Fruit fly (Drosophila melanogaster) whole organism, embryonic: ENCODE measurements around the gene nonC.
A peak's percentile ranks its signal among the peaks of the same experiment; 100 is the strongest.

Experiments
- ATbp ChIP-seq: fragments of 200-800 bp; sonication (Bioruptor generic); optimal IDR thresholded peaks from 2 replicates; lab custom pipeline; 2017; ENCODE audit warnings: missing biosample characterization, mild to moderate bottlenecking, missing genetic modification characterization, missing genetic modification reagents
- CG11560 ChIP-seq: fragments of 200-800 bp; sonication (Bioruptor generic); IDR thresholded peaks from 3 replicates; pipeline ENCODE4 v1.3.6; 2022; ENCODE audit warnings: missing biosample characterization, missing genetic modification characterization
- CG15601 ChIP-seq: fragments of 200-800 bp; sonication (Bioruptor generic); optimal IDR thresholded peaks from 3 replicates; lab custom pipeline; 2019; ENCODE audit warnings: missing biosample characterization, mild to moderate bottlenecking, missing genetic modification characterization, moderate library complexity
- CG16863 ChIP-seq: fragments of 200-800 bp; sonication (Bioruptor generic); optimal IDR thresholded peaks from 3 replicates; lab custom pipeline; 2016; ENCODE audit warnings: missing biosample characterization, missing genetic modification characterization
- CG6854 ChIP-seq: fragments of 200-800 bp; sonication (Bioruptor generic); optimal IDR thresholded peaks from 3 replicates; lab custom pipeline; 2017; ENCODE audit warnings: missing biosample characterization, mild to moderate bottlenecking, missing genetic modification characterization
- aop ChIP-seq: fragments of 200-800 bp; sonication (Bioruptor generic); IDR thresholded peaks from 2 replicates; pipeline ENCODE4 v1.3.6; 2022; ENCODE audit warnings: missing biosample characterization, missing genetic modification characterization
- cato ChIP-seq: fragments of 200-800 bp; sonication (Bioruptor generic); optimal IDR thresholded peaks from 2 replicates; lab custom pipeline; 2016; ENCODE audit warnings: missing biosample characterization, missing genetic modification characterization, borderline replicate concordance
- eve ChIP-seq, 2 experiments: fragments of >200 bp; optimal IDR thresholded peaks; 2 replicates each; lab custom pipeline; 2017; ENCODE audit warnings: missing biosample characterization in 2 of 2, missing genetic modification characterization in 2 of 2
- jumu ChIP-seq: fragments of 200-800 bp; sonication (Bioruptor generic); optimal IDR thresholded peaks from 3 replicates; lab custom pipeline; 2016; ENCODE audit warnings: missing biosample characterization, missing genetic modification characterization
- psq ChIP-seq: fragments of 200-800 bp; sonication (Bioruptor generic); optimal IDR thresholded peaks from 2 replicates; lab custom pipeline; 2017; ENCODE audit warnings: missing biosample characterization, missing genetic modification characterization
- ssp ChIP-seq: fragments of 200-800 bp; sonication (Bioruptor generic); IDR thresholded peaks from 2 replicates; pipeline ENCODE4 v1.3.6; 2022; ENCODE audit warnings: missing biosample characterization, missing genetic modification characterization
- sug ChIP-seq: fragments of 200-800 bp; optimal IDR thresholded peaks from 2 replicates; lab custom pipeline; 2019; ENCODE audit warnings: missing biosample characterization, mild to moderate bottlenecking, missing genetic modification characterization, moderate library complexity
- twi ChIP-seq: fragments of 200-800 bp; optimal IDR thresholded peaks from 2 replicates; lab custom pipeline; 2019; ENCODE audit warnings: missing biosample characterization, mild to moderate bottlenecking, missing genetic modification characterization, moderate library complexity
- vvl ChIP-seq: fragments of 200-800 bp; sonication (Bioruptor generic); IDR thresholded peaks from 2 replicates; pipeline ENCODE4 v1.3.6; 2022; ENCODE audit warnings: missing biosample characterization, missing genetic modification characterization

DNA sequence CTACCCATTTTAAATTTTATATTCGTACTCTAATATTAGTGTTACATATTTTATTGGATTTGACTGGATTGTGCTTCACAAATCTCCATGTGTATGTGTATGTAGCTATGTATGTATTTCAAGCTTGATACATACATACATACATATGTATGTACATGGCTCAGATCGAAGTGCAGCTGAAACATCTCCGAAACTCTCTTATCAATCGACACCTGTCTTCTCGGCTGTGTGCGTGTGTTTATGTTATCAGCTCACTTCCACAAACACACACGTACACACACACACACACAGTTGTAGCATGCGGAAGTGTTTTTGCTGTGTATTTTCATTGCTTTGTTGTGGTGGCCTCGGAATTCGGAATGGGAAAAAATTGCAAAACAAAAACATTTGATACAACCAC lies 34.9 kb downstream of the nonC start:
- no peak for TF ChIP-seq jumu (GFP tag; lab: Kevin White, UChicago)
- TF ChIP-seq aop, result peak; percentile 14; the same call in 1 of the 2 replicates
- no peak for TF ChIP-seq eve (GFP tag; optimal IDR thresholded peaks at IDR 0.05; lab: Kevin White, UChicago)
- TF ChIP-seq CG15601, result no peak
- no peak for TF ChIP-seq CG6854
- no peak for TF ChIP-seq ATbp
- TF ChIP-seq twi (tag; lab: Kevin White, UChicago), result no peak
- TF ChIP-seq cato, result no peak
- no peak for TF ChIP-seq psq (GFP tag; lab: Kevin White, UChicago)
- TF ChIP-seq sug (tag; lab: Kevin White, UChicago), result no peak
- TF ChIP-seq vvl, result no peak
- TF ChIP-seq CG11560 (tag; lab: Robert Waterston, UW), result no peak
- TF ChIP-seq CG16863 (GFP tag; lab: Kevin White, UChicago), result no peak
- TF ChIP-seq ssp (GFP tag; lab: Robert Waterston, UW), result no peak
